Fruit fly (Drosophila melanogaster) whole organism, adult: ENCODE measurements around the gene tll.

Experiments used
- cic ChIP-seq: fragments of 200-800 bp; sonication (Bioruptor generic); optimal IDR thresholded peaks from 2 replicates; lab custom pipeline; 2017; ENCODE audit warnings: missing biosample characterization, mild to moderate bottlenecking, missing genetic modification characterization, moderate library complexity
- cnc ChIP-seq, 2 experiments: fragments of >200 bp; optimal IDR thresholded peaks; 2 replicates each; lab custom pipeline; 2017
- ovo ChIP-seq: fragments of 200-800 bp; sonication (Bioruptor generic); optimal IDR thresholded peaks from 2 replicates; lab custom pipeline; 2016; ENCODE audit warnings: missing biosample characterization, missing genetic modification characterization

DNA sequence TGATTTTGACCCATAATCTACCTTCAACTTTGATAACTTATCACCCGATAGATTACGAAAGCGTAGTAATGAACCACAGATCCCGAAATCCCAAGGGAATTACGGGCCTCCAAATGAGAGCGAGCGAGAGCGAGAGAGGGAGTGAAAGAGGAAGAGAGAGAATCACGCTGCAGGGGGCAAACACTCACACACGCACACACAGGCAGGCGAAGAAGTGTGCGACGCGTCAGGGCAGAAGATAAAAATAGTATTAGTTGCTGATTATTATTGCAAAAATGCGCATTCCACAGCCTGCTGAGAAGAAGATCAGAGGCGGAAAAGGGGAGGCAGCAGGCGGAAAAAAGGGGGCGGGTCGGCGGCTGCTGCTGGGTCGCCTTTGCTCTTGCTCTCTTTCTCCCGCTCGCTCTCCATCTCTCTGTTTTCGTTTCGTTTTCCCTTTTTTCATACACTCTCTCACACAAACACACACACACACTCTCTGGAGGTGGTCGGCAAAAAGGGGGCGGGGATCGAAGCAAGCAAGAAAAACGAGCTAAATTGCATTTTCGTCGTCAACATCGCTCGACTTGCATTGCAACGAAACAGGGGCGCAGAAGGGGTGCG lies 48.8 kb upstream of the tll start:
- TF ChIP-seq ovo = no peak
- TF ChIP-seq cic (GFP tag; lab: Kevin White, UChicago) = no peak
- no peak for TF ChIP-seq cnc (optimal IDR thresholded peaks at IDR 0.05; lab: Kevin White, UChicago)
